Fruit fly (Drosophila melanogaster): ENCODE measurements around the gene modSP.

DNA sequence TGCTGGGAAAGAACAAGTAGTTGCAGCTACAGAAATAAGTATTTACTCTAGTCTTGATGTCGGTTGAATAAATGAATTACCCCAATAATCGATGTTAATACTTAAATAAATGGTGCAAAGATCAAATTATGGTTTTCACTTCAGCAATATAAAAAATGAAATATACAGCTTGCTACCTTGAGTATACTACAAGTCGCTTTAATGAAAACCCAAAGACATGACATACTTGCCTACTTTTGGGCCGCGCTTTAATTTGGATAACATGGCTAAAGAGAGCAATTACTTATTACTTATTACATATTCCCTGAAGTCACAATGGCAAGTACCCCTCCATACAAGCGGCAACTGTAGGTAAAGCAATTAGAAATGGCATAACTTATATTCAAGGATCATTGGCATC is 44.2 kb downstream of the modSP start:
- no peak for TF ChIP-seq pan (optimal IDR thresholded peaks at IDR 0.05)
- no peak for TF ChIP-seq CG32264 (GFP tag; optimal IDR thresholded peaks at IDR 0.05)
- TF ChIP-seq Abd-B (GFP tag; optimal IDR thresholded peaks at IDR 0.05) = no peak
- TF ChIP-seq sage (GFP tag; optimal IDR thresholded peaks at IDR 0.05) = no peak
- TF ChIP-seq fru (GFP tag; optimal IDR thresholded peaks at IDR 0.05) = peak; percentile 49
- no peak for TF ChIP-seq dsf (GFP tag; optimal IDR thresholded peaks at IDR 0.05; ENCODE audit: borderline replicate concordance)
- peak; percentile 42 for TF ChIP-seq Myc (optimal IDR thresholded peaks at IDR 0.05)
- TF ChIP-seq sv (GFP tag; optimal IDR thresholded peaks at IDR 0.05) = no peak

All from whole organism, wandering third instar larva.